Fruit fly (Drosophila melanogaster) whole organism, embryonic: ENCODE results near the gene CG12560.
A peak's percentile ranks its signal among the peaks of the same experiment; 100 is the strongest.

Experiments
- Ada2b ChIP-seq: fragments of 200-800 bp; sonication (Bioruptor generic); IDR thresholded peaks from 2 replicates; pipeline ENCODE4 v1.3.6; 2022; ENCODE audit warnings: missing biosample characterization, missing genetic modification characterization
- CG13624 ChIP-seq: fragments of 200-800 bp; sonication (Bioruptor generic); optimal IDR thresholded peaks from 2 replicates; lab custom pipeline; 2016; ENCODE audit warnings: missing biosample characterization, missing genetic modification characterization
- CG9817 ChIP-seq: fragments of 200-800 bp; sonication (Bioruptor generic); optimal IDR thresholded peaks from 2 replicates; lab custom pipeline; 2018; ENCODE audit warnings: missing biosample characterization, mild to moderate bottlenecking, missing genetic modification characterization, moderate library complexity

DNA sequence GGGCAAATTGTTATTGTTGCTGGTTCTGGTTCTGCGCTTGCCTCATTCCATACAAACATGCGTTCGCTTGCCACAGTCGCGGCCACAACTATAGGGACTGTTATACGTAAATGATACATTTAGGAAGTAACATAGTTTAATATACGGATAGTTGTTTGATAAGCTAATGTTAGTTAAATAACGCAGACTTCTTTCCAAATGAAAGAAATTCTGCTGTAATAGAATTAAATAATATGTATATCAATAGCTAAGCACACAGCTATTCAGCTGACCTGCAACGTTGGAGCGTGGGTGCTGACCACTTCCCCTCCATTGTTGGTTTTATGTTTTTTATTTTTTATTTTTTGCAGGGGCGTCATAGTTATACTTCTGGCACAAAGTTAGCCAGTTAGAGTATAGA lies 25.5 kb upstream of the CG12560 start:
- TF ChIP-seq CG9817 (tag; lab: Kevin White, UChicago) (peak; percentile 31), Ada2b (peak; percentile 61), CG13624 (GFP tag; lab: Kevin White, UChicago) (peak; percentile 37)
